Worm (Caenorhabditis elegans) whole organism, L4 larva: ENCODE results near the gene cpg-9.

Source experiments
- Y105C5A.15 ChIP-seq: fragments of 200-800 bp; sonication (Bioruptor generic); IDR thresholded peaks from 2 replicates; pipeline ENCODE4 v1.3.6; 2022; ENCODE audit warnings: missing genetic modification characterization, missing compliant biosample characterization
- ceh-20 ChIP-seq: fragments of 200-800 bp; sonication (Bioruptor generic); IDR thresholded peaks from 2 replicates; pipeline ENCODE4 v1.3.6; 2022; ENCODE audit warnings: missing genetic modification reagents, missing genetic modification characterization, missing compliant biosample characterization
- ceh-82 ChIP-seq: sonication (generic microtip); optimal IDR thresholded peaks from 2 replicates; lab custom pipeline; 2017; ENCODE audit warnings: missing biosample characterization, missing genetic modification characterization
- egl-27 ChIP-seq: sonication (generic microtip); optimal IDR thresholded peaks from 3 replicates; lab custom pipeline; 2017; ENCODE audit warnings: missing biosample characterization, missing genetic modification reagents, missing genetic modification characterization
- lim-7 ChIP-seq: fragments of 200-800 bp; sonication (Bioruptor generic); IDR thresholded peaks from 2 replicates; pipeline ENCODE4 v1.3.6; 2022; ENCODE audit warnings: missing genetic modification characterization, missing compliant biosample characterization
- lin-15B ChIP-seq: fragments of 150-350 bp; sonication (generic microtip); optimal IDR thresholded peaks from 3 replicates; lab custom pipeline; 2014; ENCODE audit warnings: missing biosample characterization, missing genetic modification characterization
- mdt-29 ChIP-seq: fragments of 200-800 bp; sonication (Bioruptor generic); IDR thresholded peaks from 2 replicates; pipeline ENCODE4 v1.3.6; 2022; ENCODE audit warnings: missing genetic modification reagents, missing genetic modification characterization, missing compliant biosample characterization
- mep-1 ChIP-seq: fragments of 150-350 bp; sonication (generic microtip); optimal IDR thresholded peaks from 3 replicates; lab custom pipeline; 2014; ENCODE audit warnings: missing biosample characterization, missing genetic modification characterization
- mxl-2 ChIP-seq: fragments of 200-800 bp; sonication (Bioruptor generic); conservative IDR thresholded peaks from 2 replicates; pipeline ENCODE4 v1.3.6; 2022; ENCODE audit warnings: missing genetic modification reagents, missing genetic modification characterization, missing compliant biosample characterization
- mxl-3 ChIP-seq: fragments of 200-800 bp; sonication (Bioruptor generic); optimal IDR thresholded peaks from 2 replicates; lab custom pipeline; 2018; ENCODE audit warnings: mild to moderate bottlenecking, missing genetic modification characterization, missing compliant biosample characterization
- nhr-28 ChIP-seq: fragments of 150-350 bp; optimal IDR thresholded peaks from 2 replicates; lab custom pipeline; 2014; ENCODE audit warnings: missing biosample characterization, missing genetic modification characterization
- rbr-2 ChIP-seq: sonication (generic microtip); optimal IDR thresholded peaks from 2 replicates; lab custom pipeline; 2016; ENCODE audit warnings: missing genotype, missing genetic modification characterization, missing compliant biosample characterization
- unc-130 ChIP-seq: sonication (generic microtip); optimal IDR thresholded peaks from 2 replicates; lab custom pipeline; 2016; ENCODE audit warnings: missing genetic modification reagents, missing genetic modification characterization, missing compliant biosample characterization
- zag-1 ChIP-seq: fragments of 150-350 bp; optimal IDR thresholded peaks from 2 replicates; lab custom pipeline; 2014; ENCODE audit warnings: missing biosample characterization, missing genetic modification characterization

DNA sequence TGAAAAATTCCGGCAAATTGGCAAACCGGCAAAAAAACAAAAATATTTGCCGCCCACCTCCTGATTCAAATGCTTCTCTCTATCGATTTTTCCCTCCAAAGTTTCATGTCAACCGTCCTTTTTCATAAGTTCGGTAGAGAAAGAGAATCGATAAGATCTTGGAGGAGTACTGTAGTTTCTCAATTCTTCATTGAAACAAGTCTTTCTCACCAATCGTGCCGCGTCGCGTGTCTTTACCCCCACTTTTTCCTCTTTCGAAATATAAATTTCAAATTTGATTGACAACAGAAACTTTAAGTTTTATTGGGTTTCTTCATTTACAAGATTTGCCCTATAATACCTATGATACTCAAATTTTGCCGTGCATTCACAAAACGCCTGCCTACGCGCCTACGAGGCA lies 51.4 kb downstream of the cpg-9 start:
- TF ChIP-seq ceh-20 (GFP tag; lab: Robert Waterston, UW): no peak
- no peak for TF ChIP-seq nhr-28 (tag; lab: Kevin White, UChicago)
- TF ChIP-seq zag-1 (tag; lab: Kevin White, UChicago): no peak
- TF ChIP-seq rbr-2 (tag; lab: Kevin White, UChicago): no peak
- TF ChIP-seq lim-7 (GFP tag; lab: Robert Waterston, UW): no peak
- TF ChIP-seq mdt-29 (GFP tag; lab: Robert Waterston, UW): no peak
- TF ChIP-seq mxl-2 (GFP tag; lab: Robert Waterston, UW): no peak
- no peak for TF ChIP-seq egl-27 (tag; lab: Kevin White, UChicago)
- TF ChIP-seq mep-1 (tag; lab: Kevin White, UChicago): no peak
- no peak for TF ChIP-seq lin-15B (tag; lab: Kevin White, UChicago)
- no peak for TF ChIP-seq mxl-3
- TF ChIP-seq ceh-82 (tag; lab: Kevin White, UChicago): no peak
- TF ChIP-seq unc-130 (GFP tag; lab: Kevin White, UChicago): no peak
- no peak for TF ChIP-seq Y105C5A.15 (GFP tag; lab: Robert Waterston, UW)
